Worm (Caenorhabditis elegans) whole organism, midembryonic: ENCODE data around the gene C07A9.9.

ENCODE experiments used
- T22C8.4 ChIP-seq: fragments of 200-800 bp; sonication (Bioruptor generic); IDR thresholded peaks from 2 replicates; pipeline ENCODE4 v1.3.6; 2022; ENCODE audit warnings: missing genetic modification characterization, missing compliant biosample characterization
- cog-1 ChIP-seq: sonication (generic microtip); optimal IDR thresholded peaks from 2 replicates; lab custom pipeline; 2016; ENCODE audit warnings: missing genetic modification characterization, missing compliant biosample characterization
- flt-1 ChIP-seq: fragments of 200-800 bp; sonication (Bioruptor generic); IDR thresholded peaks from 2 replicates; pipeline ENCODE4 v1.3.6; 2022; ENCODE audit warnings: missing genetic modification characterization, missing compliant biosample characterization
- klf-2 ChIP-seq: fragments of 200-800 bp; sonication (Bioruptor generic); conservative IDR thresholded peaks from 2 replicates; pipeline ENCODE4 v1.3.6; 2022; ENCODE audit warnings: missing genetic modification reagents, missing genetic modification characterization, missing compliant biosample characterization
- med-1 ChIP-seq: sonication (generic microtip); optimal IDR thresholded peaks from 2 replicates; lab custom pipeline; 2017; ENCODE audit warnings: missing genetic modification characterization, mild to moderate bottlenecking, missing compliant biosample characterization, antibody characterized with exemption, missing genetic modification reagents; ENCODE audit not compliant: insufficient read depth
- ztf-23 ChIP-seq: fragments of 200-800 bp; sonication (Bioruptor generic); IDR thresholded peaks from 2 replicates; pipeline ENCODE4 v1.3.6; 2022; ENCODE audit warnings: missing genetic modification reagents, missing genetic modification characterization, missing compliant biosample characterization
- ztf-29 ChIP-seq: fragments of 200-800 bp; sonication (Bioruptor generic); IDR thresholded peaks from 2 replicates; pipeline ENCODE4 v1.3.6; 2022; ENCODE audit warnings: missing genetic modification reagents, missing genetic modification characterization, missing compliant biosample characterization

- TF ChIP-seq ztf-23 (no peak), flt-1 (GFP tag; lab: Robert Waterston, UW) (no peak), klf-2 (GFP tag; lab: Robert Waterston, UW) (no peak), T22C8.4 (GFP tag; lab: Robert Waterston, UW) (no peak), cog-1 (tag; lab: Kevin White, UChicago) (no peak), ztf-29 (GFP tag; lab: Robert Waterston, UW) (no peak), med-1 (GFP tag; lab: Kevin White, UChicago) (no peak)
Observed at ce11 chrIII:9666239-9666638, 1.2 kb downstream of the C07A9.9 start.
